Worm (Caenorhabditis elegans) whole organism, midembryonic: Measurements from ENCODE around the gene enol-1.

ENCODE experiments used
- T22C8.4 ChIP-seq: fragments of 200-800 bp; sonication (Bioruptor generic); IDR thresholded peaks from 2 replicates; pipeline ENCODE4 v1.3.6; 2022; ENCODE audit warnings: missing genetic modification characterization, missing compliant biosample characterization
- cog-1 ChIP-seq: sonication (generic microtip); optimal IDR thresholded peaks from 2 replicates; lab custom pipeline; 2016; ENCODE audit warnings: missing genetic modification characterization, missing compliant biosample characterization
- flt-1 ChIP-seq: fragments of 200-800 bp; sonication (Bioruptor generic); IDR thresholded peaks from 2 replicates; pipeline ENCODE4 v1.3.6; 2022; ENCODE audit warnings: missing genetic modification characterization, missing compliant biosample characterization
- klf-2 ChIP-seq: fragments of 200-800 bp; sonication (Bioruptor generic); conservative IDR thresholded peaks from 2 replicates; pipeline ENCODE4 v1.3.6; 2022; ENCODE audit warnings: missing genetic modification reagents, missing genetic modification characterization, missing compliant biosample characterization
- med-1 ChIP-seq: sonication (generic microtip); optimal IDR thresholded peaks from 2 replicates; lab custom pipeline; 2017; ENCODE audit warnings: missing genetic modification characterization, mild to moderate bottlenecking, missing compliant biosample characterization, antibody characterized with exemption, missing genetic modification reagents; ENCODE audit not compliant: insufficient read depth
- ref-1 ChIP-seq: fragments of 200-800 bp; sonication (Bioruptor generic); conservative IDR thresholded peaks from 2 replicates; pipeline ENCODE4 v1.3.6; 2022; ENCODE audit warnings: missing genetic modification reagents, missing genetic modification characterization, missing compliant biosample characterization
- tab-1 ChIP-seq: fragments of 200-800 bp; sonication (Bioruptor generic); IDR thresholded peaks from 2 replicates; pipeline ENCODE4 v1.3.6; 2022; ENCODE audit warnings: missing genetic modification characterization, missing compliant biosample characterization
- ztf-23 ChIP-seq: fragments of 200-800 bp; sonication (Bioruptor generic); IDR thresholded peaks from 2 replicates; pipeline ENCODE4 v1.3.6; 2022; ENCODE audit warnings: missing genetic modification reagents, missing genetic modification characterization, missing compliant biosample characterization
- ztf-29 ChIP-seq: fragments of 200-800 bp; sonication (Bioruptor generic); IDR thresholded peaks from 2 replicates; pipeline ENCODE4 v1.3.6; 2022; ENCODE audit warnings: missing genetic modification reagents, missing genetic modification characterization, missing compliant biosample characterization

The enol-1 gene

DNA sequence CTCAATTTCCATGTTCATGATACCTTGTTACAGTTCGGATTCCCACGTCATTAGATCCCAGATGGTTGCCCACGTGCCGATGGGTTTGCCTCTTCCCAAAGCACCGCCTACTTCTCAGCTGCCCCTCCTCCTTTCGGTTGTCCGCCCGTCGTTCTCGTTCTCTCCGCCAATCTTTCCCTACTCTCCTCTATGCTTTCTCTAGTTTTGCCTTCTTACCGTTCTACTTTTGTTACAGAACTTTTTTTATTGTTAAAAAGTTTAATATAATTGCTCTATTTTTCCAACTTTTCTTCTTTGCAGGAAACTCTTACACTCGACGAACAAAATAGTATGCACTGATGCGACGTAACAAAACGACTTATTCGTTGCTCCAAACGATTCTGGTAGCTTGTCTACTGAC lies 34.3 kb upstream of the enol-1 start, which contains the start of gene lat-1:
Gene lat-1, plus strand, starts transcription at position 301 of the 400 bp plus-strand sequence.
- TF ChIP-seq ztf-29 (GFP tag; lab: Robert Waterston, UW): no peak
- TF ChIP-seq tab-1 (GFP tag; lab: Robert Waterston, UW): no peak
- TF ChIP-seq cog-1 (tag; lab: Kevin White, UChicago): no peak
- no peak for TF ChIP-seq T22C8.4 (GFP tag; lab: Robert Waterston, UW)
- TF ChIP-seq ref-1: no peak
- no peak for TF ChIP-seq ztf-23 (GFP tag; lab: Robert Waterston, UW)
- no peak for TF ChIP-seq klf-2 (GFP tag; lab: Robert Waterston, UW)
- no peak for TF ChIP-seq med-1 (GFP tag; lab: Kevin White, UChicago)
- TF ChIP-seq flt-1 (GFP tag; lab: Robert Waterston, UW): no peak

DNA sequence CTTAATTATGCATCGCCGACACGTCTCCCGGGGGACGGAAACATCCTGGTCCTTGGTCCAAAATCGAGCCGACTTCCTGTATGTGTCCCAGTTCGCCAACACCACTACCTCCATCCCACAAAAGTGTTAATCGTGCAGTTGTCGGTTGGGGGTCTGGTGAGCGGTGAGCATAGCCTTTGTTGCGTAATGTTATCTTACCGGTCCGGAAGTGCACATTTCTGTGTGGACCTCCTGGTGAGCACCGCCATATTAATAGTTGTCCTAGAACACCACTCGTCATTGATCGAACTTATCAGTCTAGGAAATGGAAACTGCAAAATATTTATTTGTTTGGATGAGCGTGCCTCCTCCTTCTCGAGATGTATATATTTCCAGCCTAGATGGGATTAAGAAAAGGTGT lies 33.6 kb upstream of the enol-1 start:
- TF ChIP-seq flt-1 (GFP tag; lab: Robert Waterston, UW): no peak

DNA sequence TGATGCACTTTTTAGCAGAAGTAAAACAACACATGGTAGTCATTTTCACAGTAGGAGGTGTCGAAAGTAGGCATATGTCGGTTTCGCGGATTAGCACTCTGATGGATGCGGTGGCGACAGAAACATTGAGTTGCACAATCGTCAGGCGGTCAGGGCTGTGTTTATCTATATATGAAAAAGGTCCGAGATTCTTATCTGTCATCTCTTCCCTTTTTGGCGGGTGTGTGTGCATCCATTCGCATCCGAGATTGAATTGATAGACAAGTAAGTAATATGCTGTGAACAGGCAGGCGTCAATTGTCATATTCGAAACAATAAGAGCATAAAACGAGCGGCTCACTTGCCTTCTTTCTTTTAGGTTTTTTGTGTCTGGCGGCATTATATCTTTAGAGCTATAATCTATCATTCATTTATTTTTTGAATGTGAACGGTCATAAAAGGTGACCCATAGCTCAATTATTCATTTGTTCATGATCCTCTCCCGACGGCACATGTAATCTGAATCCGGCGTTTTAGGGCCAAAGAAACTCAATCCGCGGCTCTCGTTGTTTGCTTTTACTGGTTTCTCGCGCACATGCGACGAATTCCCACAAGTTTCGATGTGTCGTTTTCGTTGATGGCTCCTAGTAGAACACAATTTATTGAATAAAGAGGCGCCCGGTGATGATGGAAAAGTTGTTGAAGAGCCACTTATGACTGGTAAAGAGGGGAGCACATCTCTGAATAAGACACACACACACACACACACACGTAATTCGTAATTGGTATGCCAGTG lies 32.0 kb upstream of the enol-1 start:
- TF ChIP-seq cog-1 (tag; lab: Kevin White, UChicago): no peak
- TF ChIP-seq ref-1: 0 out of 2 replicates have a peak, but pooled peaks have one; percentile 31

DNA sequence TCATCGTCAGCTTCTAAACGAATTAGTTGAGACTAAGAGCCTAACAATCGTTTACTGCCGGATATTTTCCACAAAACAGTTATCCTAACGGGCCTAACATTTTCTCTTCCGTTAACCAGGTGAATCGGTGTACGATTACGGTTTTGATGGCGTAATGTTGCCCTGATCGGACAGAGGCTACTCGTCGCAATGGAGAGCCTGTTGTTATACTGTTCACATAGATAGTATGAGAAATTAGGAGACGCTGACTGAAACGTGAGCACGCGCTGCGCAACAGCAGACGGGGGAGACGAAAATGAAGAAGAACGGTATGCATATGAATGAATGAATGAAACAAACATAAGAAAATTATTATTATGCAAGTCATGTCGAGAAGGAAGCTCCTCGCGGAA lies 31.4 kb upstream of the enol-1 start:
- TF ChIP-seq T22C8.4 (GFP tag; lab: Robert Waterston, UW) (no peak), cog-1 (tag; lab: Kevin White, UChicago) (no peak), klf-2 (GFP tag; lab: Robert Waterston, UW) (no peak), med-1 (GFP tag; lab: Kevin White, UChicago) (no peak), ztf-29 (GFP tag; lab: Robert Waterston, UW) (no peak), flt-1 (GFP tag; lab: Robert Waterston, UW) (no peak), ref-1 (no peak), tab-1 (GFP tag; lab: Robert Waterston, UW) (no peak), ztf-23 (GFP tag; lab: Robert Waterston, UW) (no peak)

DNA sequence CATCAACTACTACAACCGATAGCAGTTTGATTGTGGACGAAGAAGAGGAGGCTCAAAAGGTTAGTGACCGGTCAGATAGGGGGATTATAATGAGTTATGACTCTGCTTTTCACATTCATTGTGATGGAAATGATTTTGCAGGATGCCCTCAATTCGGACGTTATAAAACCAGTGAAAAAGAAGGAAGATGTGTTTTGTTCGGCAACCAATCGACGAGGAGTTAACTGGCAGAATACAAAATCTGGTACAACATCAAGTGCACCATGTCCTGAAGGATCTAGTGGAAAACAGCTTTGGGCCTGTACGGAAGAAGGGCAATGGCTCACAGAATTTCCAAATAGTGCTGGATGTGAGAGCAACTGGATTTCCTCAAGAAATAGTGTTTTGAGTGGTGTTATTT lies 26.9 kb upstream of the enol-1 start:
- TF ChIP-seq med-1 (GFP tag; lab: Kevin White, UChicago): no peak
- no peak for TF ChIP-seq T22C8.4 (GFP tag; lab: Robert Waterston, UW)
- no peak for TF ChIP-seq tab-1 (GFP tag; lab: Robert Waterston, UW)
- TF ChIP-seq ztf-23 (GFP tag; lab: Robert Waterston, UW): no peak
- no peak for TF ChIP-seq cog-1 (tag; lab: Kevin White, UChicago)

DNA sequence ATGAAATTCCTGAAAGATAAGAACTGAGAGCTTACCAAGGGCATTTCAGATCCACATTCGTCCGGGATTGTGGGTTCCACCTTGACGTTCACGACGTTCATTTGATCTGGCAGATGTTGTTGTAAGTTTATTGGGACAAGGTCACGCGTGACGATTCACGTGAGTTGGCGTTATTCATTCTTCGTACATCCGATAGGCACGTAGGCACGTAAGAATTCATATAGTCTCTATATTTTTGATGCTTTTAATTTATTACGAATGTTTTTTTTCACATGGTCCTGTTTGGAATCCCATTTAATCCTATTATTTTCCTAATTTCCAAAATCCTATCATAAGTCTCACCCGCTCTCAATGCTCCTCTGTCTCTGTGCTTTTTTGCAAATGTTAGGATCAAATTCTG lies 18.9 kb upstream of the enol-1 start, which contains the start of gene B0457.4:
Gene B0457.4, minus strand, starts transcription at position 101 of the 400 bp plus-strand sequence.
- no peak for TF ChIP-seq ztf-29 (GFP tag; lab: Robert Waterston, UW)

DNA sequence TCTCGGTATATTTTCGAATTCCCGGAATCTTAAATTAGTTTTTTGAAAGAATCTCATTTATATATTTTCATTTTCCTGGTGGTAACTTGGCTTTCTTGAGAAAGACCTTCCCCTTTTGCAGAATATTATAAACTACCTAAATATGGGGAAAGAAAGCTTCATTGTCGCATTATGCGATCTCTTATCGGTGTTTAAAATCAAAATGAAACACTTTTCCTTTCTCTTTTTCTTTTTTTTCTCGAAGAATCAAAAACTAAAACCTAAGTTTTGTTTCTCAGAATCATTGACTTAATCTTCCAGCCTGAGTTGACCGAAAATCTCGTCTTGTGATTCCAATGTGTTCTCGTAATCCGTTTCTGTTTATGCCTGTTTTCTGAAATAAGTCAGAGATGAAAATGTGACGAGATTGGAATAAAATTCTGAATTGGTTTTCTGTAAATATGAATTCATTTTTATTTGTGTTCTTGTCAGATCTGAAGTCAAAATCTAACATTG lies 18.2 kb upstream of the enol-1 start:
- TF ChIP-seq cog-1 (tag; lab: Kevin White, UChicago) (no peak), med-1 (GFP tag; lab: Kevin White, UChicago) (no peak), ztf-23 (GFP tag; lab: Robert Waterston, UW) (no peak), klf-2 (GFP tag; lab: Robert Waterston, UW) (no peak), flt-1 (GFP tag; lab: Robert Waterston, UW) (no peak), ref-1 (no peak), tab-1 (GFP tag; lab: Robert Waterston, UW) (no peak), T22C8.4 (GFP tag; lab: Robert Waterston, UW) (no peak), ztf-29 (GFP tag; lab: Robert Waterston, UW) (no peak)

DNA sequence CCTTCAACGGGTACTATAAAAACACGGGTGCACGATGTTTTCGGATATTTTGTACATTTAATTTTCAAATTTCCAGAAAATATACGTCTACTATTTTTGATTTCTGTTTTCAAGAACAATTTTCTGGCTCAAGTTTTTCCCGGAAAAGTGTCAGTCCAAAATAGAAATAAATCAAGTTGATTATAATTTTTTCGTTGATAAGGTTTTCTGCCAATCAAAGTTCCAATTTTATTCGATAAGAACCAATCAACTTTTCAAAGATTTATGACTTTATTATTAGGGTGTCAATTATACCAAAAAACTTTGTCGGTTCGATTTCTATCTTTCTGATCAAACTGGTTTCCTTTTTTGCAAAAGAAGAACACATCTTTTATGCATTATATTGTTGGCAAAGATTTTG lies 16.1 kb upstream of the enol-1 start:
- TF ChIP-seq T22C8.4 (GFP tag; lab: Robert Waterston, UW) (no peak), cog-1 (tag; lab: Kevin White, UChicago) (no peak), ztf-23 (GFP tag; lab: Robert Waterston, UW) (no peak), tab-1 (GFP tag; lab: Robert Waterston, UW) (no peak), ztf-29 (GFP tag; lab: Robert Waterston, UW) (no peak), klf-2 (GFP tag; lab: Robert Waterston, UW) (no peak), flt-1 (GFP tag; lab: Robert Waterston, UW) (no peak), med-1 (GFP tag; lab: Kevin White, UChicago) (no peak), ref-1 (no peak)

DNA sequence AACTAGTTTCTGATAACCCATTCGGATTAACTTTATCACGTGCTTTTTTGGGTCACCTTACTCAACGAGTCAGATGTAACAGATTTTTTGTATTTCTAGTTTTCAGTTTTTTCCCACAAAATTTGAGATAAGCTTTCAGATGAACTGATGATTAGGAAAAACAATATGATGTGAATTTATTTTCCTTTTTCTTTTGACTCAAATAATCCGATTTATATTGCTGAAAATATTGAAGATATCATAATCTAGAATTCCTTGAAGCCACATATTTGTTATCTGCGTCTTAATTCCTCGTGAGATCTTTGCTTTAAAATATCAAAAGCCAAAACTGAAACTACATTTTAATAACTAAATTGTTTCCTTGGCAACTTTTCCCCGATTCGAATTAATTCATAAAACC lies 14.1 kb upstream of the enol-1 start:
- no peak for TF ChIP-seq tab-1 (GFP tag; lab: Robert Waterston, UW)
- no peak for TF ChIP-seq ztf-23 (GFP tag; lab: Robert Waterston, UW)
- no peak for TF ChIP-seq klf-2 (GFP tag; lab: Robert Waterston, UW)
- no peak for TF ChIP-seq ref-1
- no peak for TF ChIP-seq med-1 (GFP tag; lab: Kevin White, UChicago)
- no peak for TF ChIP-seq ztf-29 (GFP tag; lab: Robert Waterston, UW)
- TF ChIP-seq flt-1 (GFP tag; lab: Robert Waterston, UW): no peak
- no peak for TF ChIP-seq cog-1 (tag; lab: Kevin White, UChicago)
- TF ChIP-seq T22C8.4 (GFP tag; lab: Robert Waterston, UW): no peak

DNA sequence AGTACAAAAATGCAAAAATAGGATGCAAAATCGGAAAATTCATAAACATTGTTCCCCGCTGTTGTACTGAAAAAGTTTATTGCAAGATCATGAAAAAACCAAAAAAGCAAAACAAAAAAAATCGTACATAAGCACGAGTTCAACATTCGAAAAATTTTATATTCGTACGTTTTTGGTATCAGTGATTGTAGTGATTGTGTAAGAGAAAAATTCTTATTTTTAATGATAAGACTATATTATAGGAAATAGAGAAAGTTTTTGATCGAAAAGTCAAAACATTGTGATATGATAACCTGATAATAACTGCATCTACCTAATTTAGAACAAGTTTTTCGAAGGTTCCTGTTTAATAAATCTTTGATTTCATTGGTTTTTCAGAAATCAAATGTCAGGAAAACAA lies 13.5 kb upstream of the enol-1 start:
- TF ChIP-seq klf-2 (GFP tag; lab: Robert Waterston, UW) (no peak), med-1 (GFP tag; lab: Kevin White, UChicago) (no peak), ztf-29 (GFP tag; lab: Robert Waterston, UW) (no peak), T22C8.4 (GFP tag; lab: Robert Waterston, UW) (no peak), cog-1 (tag; lab: Kevin White, UChicago) (no peak), ztf-23 (GFP tag; lab: Robert Waterston, UW) (no peak), flt-1 (GFP tag; lab: Robert Waterston, UW) (no peak), ref-1 (no peak), tab-1 (GFP tag; lab: Robert Waterston, UW) (no peak)
